Fruit fly (Drosophila melanogaster) S2 (cell line): ENCODE results near the gene Sec23.

ENCODE experiments used
- CG8478 ChIP-seq: fragments of >200 bp; optimal IDR thresholded peaks from 2 replicates; lab custom pipeline; 2018
- CTCF ChIP-seq, 2 experiments: fragments of >200 bp; optimal IDR thresholded peaks; 2 replicates each; lab custom pipeline; 2018

DNA sequence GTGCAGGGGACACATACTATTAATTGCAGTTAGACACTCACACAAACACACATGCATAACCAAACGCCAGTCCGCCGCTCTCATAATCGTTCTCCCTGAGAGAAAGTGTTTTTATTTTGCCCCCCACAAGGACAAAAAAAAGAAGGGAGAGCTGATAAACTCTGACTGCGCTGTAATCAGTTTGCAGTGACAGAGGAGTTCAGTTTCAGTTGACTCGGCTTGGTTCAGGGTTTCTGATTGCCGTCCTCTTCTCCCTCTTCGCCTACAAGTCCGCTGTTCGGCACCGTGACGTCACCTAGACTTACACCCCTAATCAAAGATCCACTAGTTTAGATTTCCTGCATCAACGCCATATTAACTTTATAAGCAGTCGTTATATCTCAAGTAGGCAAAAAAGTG is 22.4 kb downstream of the Sec23 start:
- TF ChIP-seq CTCF (optimal IDR thresholded peaks at IDR 0.05; lab: Kevin White, UChicago): no peak
- no peak for TF ChIP-seq CG8478 (lab: Kevin White, UChicago)
